Fruit fly (Drosophila melanogaster) S2 (cell line): ENCODE data around the gene CG9297.

ENCODE experiments used
- CG8478 ChIP-seq: fragments of >200 bp; optimal IDR thresholded peaks from 2 replicates; lab custom pipeline; 2018
- CTCF ChIP-seq, 2 experiments: fragments of >200 bp; optimal IDR thresholded peaks; 2 replicates each; lab custom pipeline; 2018

Gene CG9297

dm6 chr3R:13780769-13781168 is 9.5 kb downstream of the CG9297 start, which contains the start of gene CG9286:
Gene CG9286 (plus strand): TSS chr3R:13780964.
- no peak for TF ChIP-seq CTCF (optimal IDR thresholded peaks at IDR 0.05; lab: Kevin White, UChicago)
- TF ChIP-seq CG8478 (lab: Kevin White, UChicago): no peak

- no peak for TF ChIP-seq CTCF (optimal IDR thresholded peaks at IDR 0.05; lab: Kevin White, UChicago)
- no peak for TF ChIP-seq CG8478 (lab: Kevin White, UChicago)
These were observed 10.7 kb downstream of the CG9297 start, which contains the start of gene Dip-B for dm6 chr3R:13782035-13782434. Gene Dip-B (plus strand): TSS chr3R:13782288.

- TF ChIP-seq CG8478 (lab: Kevin White, UChicago): no peak
These were observed 11.3 kb downstream of the CG9297 start for dm6 chr3R:13782578-13782977.

dm6 chr3R:13783397-13783796 is 12.1 kb downstream of the CG9297 start:
- TF ChIP-seq CTCF (optimal IDR thresholded peaks at IDR 0.05; lab: Kevin White, UChicago) (no peak), CG8478 (lab: Kevin White, UChicago) (no peak)

dm6 chr3R:13785895-13786294 is 14.6 kb downstream of the CG9297 start:
- no peak for TF ChIP-seq CTCF (optimal IDR thresholded peaks at IDR 0.05; lab: Kevin White, UChicago)
- TF ChIP-seq CG8478 (lab: Kevin White, UChicago): no peak

- TF ChIP-seq CG8478 (lab: Kevin White, UChicago) (no peak), CTCF (optimal IDR thresholded peaks at IDR 0.05; lab: Kevin White, UChicago) (no peak)
These were observed 16.9 kb downstream of the CG9297 start for dm6 chr3R:13788224-13788623.

dm6 chr3R:13788672-13789071 is 17.4 kb downstream of the CG9297 start:
- TF ChIP-seq CG8478 (lab: Kevin White, UChicago) (no peak), CTCF (optimal IDR thresholded peaks at IDR 0.05; lab: Kevin White, UChicago) (no peak)

- no peak for TF ChIP-seq CG8478 (lab: Kevin White, UChicago)
- TF ChIP-seq CTCF (optimal IDR thresholded peaks at IDR 0.05; lab: Kevin White, UChicago): no peak
These were observed 18.5 kb downstream of the CG9297 start for dm6 chr3R:13789617-13790277.

- TF ChIP-seq CTCF (optimal IDR thresholded peaks at IDR 0.05; lab: Kevin White, UChicago) (no peak), CG8478 (lab: Kevin White, UChicago) (no peak)
These were observed 19.5 kb downstream of the CG9297 start for dm6 chr3R:13790820-13791219.

dm6 chr3R:13793105-13793978 is 22.0 kb downstream of the CG9297 start:
- TF ChIP-seq CG8478 (lab: Kevin White, UChicago) (no peak), CTCF (optimal IDR thresholded peaks at IDR 0.05; lab: Kevin White, UChicago) (no peak)

dm6 chr3R:13793979-13794665 is 22.8 kb downstream of the CG9297 start:
- TF ChIP-seq CG8478 (lab: Kevin White, UChicago) (no peak), CTCF (optimal IDR thresholded peaks at IDR 0.05; lab: Kevin White, UChicago) (no peak)

- no peak for TF ChIP-seq CTCF (optimal IDR thresholded peaks at IDR 0.05; lab: Kevin White, UChicago)
These were observed 23.4 kb downstream of the CG9297 start for dm6 chr3R:13794666-13795055.

- TF ChIP-seq CTCF (optimal IDR thresholded peaks at IDR 0.05; lab: Kevin White, UChicago) (no peak), CG8478 (lab: Kevin White, UChicago) (no peak)
These were observed 24.8 kb downstream of the CG9297 start for dm6 chr3R:13796071-13796470.

- no peak for TF ChIP-seq CTCF (optimal IDR thresholded peaks at IDR 0.05; lab: Kevin White, UChicago)
- TF ChIP-seq CG8478 (lab: Kevin White, UChicago): no peak
These were observed 25.4 kb downstream of the CG9297 start for dm6 chr3R:13796607-13797246.
